Fruit fly (Drosophila melanogaster) whole organism, embryonic: ENCODE data around the gene Mbs.
A peak's percentile ranks its signal among the peaks of the same experiment; 100 is the strongest.

Experiments
- Adf1 ChIP-seq: fragments of 200-800 bp; sonication (Bioruptor generic); IDR thresholded peaks from 2 replicates; pipeline ENCODE4 v1.3.6; 2022; ENCODE audit warnings: missing biosample characterization, missing genetic modification characterization
- Aef1 ChIP-seq: fragments of 200-800 bp; sonication (Bioruptor generic); IDR thresholded peaks from 3 replicates; pipeline ENCODE4 v1.3.6; 2022; ENCODE audit warnings: missing biosample characterization, missing genetic modification characterization
- Awh ChIP-seq: fragments of 200-800 bp; sonication (Bioruptor generic); IDR thresholded peaks from 2 replicates; pipeline ENCODE4, ENCODE4 v1.3.6; 2022; ENCODE audit warnings: missing biosample characterization, missing genetic modification characterization
- Bgb ChIP-seq: fragments of 200-800 bp; sonication (Bioruptor generic); IDR thresholded peaks from 2 replicates; pipeline ENCODE4 v1.3.6; 2022; ENCODE audit warnings: missing biosample characterization, missing genetic modification characterization; ENCODE audit not compliant: partially characterized antibody
- CG12104 ChIP-seq: fragments of 200-800 bp; sonication (Bioruptor generic); optimal IDR thresholded peaks from 3 replicates; lab custom pipeline; 2016; ENCODE audit warnings: missing biosample characterization, missing genetic modification characterization
- CG15479 ChIP-seq: fragments of 200-800 bp; sonication (Bioruptor generic); optimal IDR thresholded peaks from 3 replicates; lab custom pipeline; 2019; ENCODE audit warnings: missing biosample characterization, mild to moderate bottlenecking, missing genetic modification characterization, moderate library complexity
- CG1647 ChIP-seq: fragments of 200-800 bp; sonication (Bioruptor generic); optimal IDR thresholded peaks from 3 replicates; lab custom pipeline; 2016; ENCODE audit warnings: missing biosample characterization, missing genetic modification characterization
- CG17385 ChIP-seq: fragments of 200-800 bp; sonication (Bioruptor generic); optimal IDR thresholded peaks from 3 replicates; lab custom pipeline; 2018; ENCODE audit warnings: missing biosample characterization, mild to moderate bottlenecking, missing genetic modification characterization
- CG17568 ChIP-seq: fragments of 200-800 bp; sonication (Bioruptor generic); optimal IDR thresholded peaks from 2 replicates; lab custom pipeline; 2018; ENCODE audit warnings: missing biosample characterization, mild to moderate bottlenecking, missing genetic modification characterization, moderate library complexity
- CG1832 ChIP-seq: fragments of 200-800 bp; sonication (Bioruptor generic); optimal IDR thresholded peaks from 2 replicates; lab custom pipeline; 2017; ENCODE audit warnings: missing biosample characterization, mild to moderate bottlenecking, missing genetic modification characterization, inconsistent platforms
- CG34376 ChIP-seq: fragments of 200-800 bp; sonication (Bioruptor generic); optimal IDR thresholded peaks from 2 replicates; lab custom pipeline; 2018; ENCODE audit warnings: missing biosample characterization, mild to moderate bottlenecking, missing genetic modification characterization
- CG4360 ChIP-seq: fragments of 200-800 bp; sonication (Bioruptor generic); IDR thresholded peaks from 2 replicates; pipeline ENCODE4 v1.3.6; 2022; ENCODE audit warnings: missing biosample characterization, missing genetic modification characterization
- CG4617 ChIP-seq: fragments of 200-800 bp; sonication (Bioruptor generic); optimal IDR thresholded peaks from 3 replicates; lab custom pipeline; 2016; ENCODE audit warnings: missing biosample characterization, missing genetic modification characterization, borderline replicate concordance
- CG7556 ChIP-seq: fragments of 200-800 bp; sonication (Bioruptor generic); optimal IDR thresholded peaks from 2 replicates; lab custom pipeline; 2017; ENCODE audit warnings: missing biosample characterization, mild to moderate bottlenecking, missing genetic modification characterization
- CG9727 ChIP-seq: fragments of 200-800 bp; sonication (Bioruptor generic); optimal IDR thresholded peaks from 3 replicates; lab custom pipeline; 2017; ENCODE audit warnings: missing biosample characterization, mild to moderate bottlenecking, missing genetic modification characterization
- CkIIα-i1 ChIP-seq: fragments of 200-800 bp; sonication (Bioruptor generic); IDR thresholded peaks from 2 replicates; pipeline ENCODE4 v1.3.6; 2022; ENCODE audit warnings: missing biosample characterization, missing genetic modification characterization
- CrebB ChIP-seq: fragments of 200-800 bp; sonication (Bioruptor generic); optimal IDR thresholded peaks from 3 replicates; lab custom pipeline; 2018; ENCODE audit warnings: missing biosample characterization, mild to moderate bottlenecking, missing genetic modification characterization
- Drgx ChIP-seq: fragments of 200-800 bp; sonication (Bioruptor generic); IDR thresholded peaks from 2 replicates; pipeline ENCODE4 v1.3.6; 2022; ENCODE audit warnings: missing biosample characterization, missing genetic modification characterization
- Eip74EF ChIP-seq, 2 experiments: fragments of 200-800 bp in 1 of 2; fragments of >200 bp in 1 of 2; sonication (Bioruptor generic) in 1 of 2; optimal IDR thresholded peaks; 2 replicates each; lab custom pipeline; 2017 to 2019; ENCODE audit warnings: missing biosample characterization in 2 of 2, missing genetic modification characterization in 2 of 2, mild to moderate bottlenecking in 1 of 2, moderate library complexity in 1 of 2
- Ets65A ChIP-seq: fragments of 200-800 bp; sonication (Bioruptor generic); peaks from one replicate; lab custom pipeline; 2016; ENCODE audit warnings: missing biosample characterization, missing genetic modification characterization
- Fer1 ChIP-seq: fragments of 200-800 bp; sonication (Bioruptor generic); optimal IDR thresholded peaks from 2 replicates; lab custom pipeline; 2017; ENCODE audit warnings: missing biosample characterization, mild to moderate bottlenecking, missing genetic modification characterization
- GATAe ChIP-seq: fragments of 200-800 bp; sonication (Bioruptor generic); conservative IDR thresholded peaks from 2 replicates; pipeline ENCODE4 v1.3.6; 2022; ENCODE audit warnings: missing biosample characterization, missing genetic modification characterization
- Med ChIP-seq: fragments of 200-800 bp; sonication (Bioruptor generic); peaks from one replicate; lab custom pipeline; 2016; ENCODE audit warnings: missing biosample characterization, missing genetic modification characterization, mild to moderate bottlenecking, inconsistent platforms, moderate library complexity
- Meics ChIP-seq: fragments of 200-800 bp; sonication (Bioruptor generic); optimal IDR thresholded peaks from 2 replicates; lab custom pipeline; 2017; ENCODE audit warnings: missing biosample characterization, mild to moderate bottlenecking, missing genetic modification characterization
- Nf-YC ChIP-seq: fragments of 200-800 bp; optimal IDR thresholded peaks from 3 replicates; lab custom pipeline; 2019; ENCODE audit warnings: missing biosample characterization, mild to moderate bottlenecking, missing genetic modification characterization, moderate library complexity
- Stat92E ChIP-seq, 3 experiments: fragments of >200 bp in 2 of 3; fragments of 200-800 bp in 1 of 3; sonication (Bioruptor generic) in 1 of 3; optimal IDR thresholded peaks; 2 replicates each; lab custom pipeline; 2017 to 2019; ENCODE audit warnings: missing biosample characterization in 3 of 3, missing genetic modification characterization in 3 of 3, mild to moderate bottlenecking in 1 of 3, moderate library complexity in 1 of 3
- Trl ChIP-seq, 3 experiments: fragments of >200 bp in 2 of 3; fragments of 200-800 bp in 1 of 3; sonication (Bioruptor generic) in 1 of 3; optimal IDR thresholded peaks; 2 replicates in 1 of 3; 3 replicates in 2 of 3; lab custom pipeline; 2016 to 2017; ENCODE audit warnings: missing biosample characterization in 1 of 3, missing genetic modification characterization in 1 of 3
- Vsx1 ChIP-seq: fragments of 200-800 bp; sonication (Bioruptor generic); optimal IDR thresholded peaks from 2 replicates; lab custom pipeline; 2017; ENCODE audit warnings: missing biosample characterization, mild to moderate bottlenecking, missing genetic modification characterization, missing genetic modification reagents
- bbx ChIP-seq: fragments of 200-800 bp; sonication (Bioruptor generic); IDR thresholded peaks from 2 replicates; pipeline ENCODE4 v1.3.6; 2022; ENCODE audit warnings: missing biosample characterization, missing genetic modification characterization; ENCODE audit not compliant: partially characterized antibody
- cad ChIP-seq: fragments of >200 bp; optimal IDR thresholded peaks from 2 replicates; lab custom pipeline; 2017; ENCODE audit warnings: missing biosample characterization, missing genetic modification characterization
- cg ChIP-seq: fragments of 200-800 bp; sonication (Bioruptor generic); optimal IDR thresholded peaks from 3 replicates; lab custom pipeline; 2019; ENCODE audit warnings: missing biosample characterization, mild to moderate bottlenecking, missing genetic modification characterization, moderate library complexity
- ci ChIP-seq: fragments of 200-800 bp; sonication (Bioruptor generic); IDR thresholded peaks from 3 replicates; pipeline ENCODE4 v1.3.6; 2022; ENCODE audit warnings: missing biosample characterization, missing genetic modification characterization
- corto ChIP-seq: fragments of 200-800 bp; sonication (Bioruptor generic); optimal IDR thresholded peaks from 2 replicates; lab custom pipeline; 2016; ENCODE audit warnings: missing biosample characterization, mild to moderate bottlenecking, missing genetic modification characterization, moderate library complexity
- ewg ChIP-seq: fragments of 200-800 bp; sonication (Bioruptor generic); optimal IDR thresholded peaks from 3 replicates; lab custom pipeline; 2017; ENCODE audit warnings: mild to moderate bottlenecking, missing biosample characterization, missing genetic modification reagents, missing genetic modification characterization
- h ChIP-seq: fragments of >200 bp; optimal IDR thresholded peaks from 2 replicates; lab custom pipeline; 2017
- kah ChIP-seq: fragments of 200-800 bp; sonication (Bioruptor generic); optimal IDR thresholded peaks from 2 replicates; lab custom pipeline; 2018; ENCODE audit warnings: missing biosample characterization, mild to moderate bottlenecking, missing genetic modification characterization
- knrl ChIP-seq: fragments of 200-800 bp; sonication (Bioruptor generic); IDR thresholded peaks from 3 replicates; pipeline ENCODE4 v1.3.6; 2022; ENCODE audit warnings: missing biosample characterization, missing genetic modification characterization; ENCODE audit not compliant: partially characterized antibody
- lab ChIP-seq: fragments of 200-800 bp; sonication (Bioruptor generic); optimal IDR thresholded peaks from 3 replicates; lab custom pipeline; 2017; ENCODE audit warnings: missing biosample characterization, missing genetic modification characterization, mild to moderate bottlenecking, moderate library complexity, missing genetic modification reagents
- lbe ChIP-seq: fragments of 200-800 bp; sonication (Bioruptor generic); optimal IDR thresholded peaks from 2 replicates; lab custom pipeline; 2016; ENCODE audit warnings: missing biosample characterization, mild to moderate bottlenecking, missing genetic modification characterization
- nau ChIP-seq: fragments of 200-800 bp; sonication (Bioruptor generic); optimal IDR thresholded peaks from 3 replicates; lab custom pipeline; 2017; ENCODE audit warnings: missing biosample characterization, mild to moderate bottlenecking, missing genetic modification characterization, missing genetic modification reagents
- nom ChIP-seq: fragments of 200-800 bp; sonication (Bioruptor generic); optimal IDR thresholded peaks from 2 replicates; lab custom pipeline; 2017; ENCODE audit warnings: missing biosample characterization, missing genetic modification characterization, mild to moderate bottlenecking, moderate library complexity, missing genetic modification reagents
- psq ChIP-seq: fragments of 200-800 bp; sonication (Bioruptor generic); optimal IDR thresholded peaks from 2 replicates; lab custom pipeline; 2017; ENCODE audit warnings: missing biosample characterization, missing genetic modification characterization
- scrt ChIP-seq: fragments of 200-800 bp; sonication (Bioruptor generic); optimal IDR thresholded peaks from 2 replicates; lab custom pipeline; 2018; ENCODE audit warnings: missing biosample characterization, mild to moderate bottlenecking, missing genetic modification characterization, moderate library complexity
- sd ChIP-seq: fragments of 200-800 bp; sonication (Bioruptor generic); optimal IDR thresholded peaks from 3 replicates; lab custom pipeline; 2018; ENCODE audit warnings: missing biosample characterization, mild to moderate bottlenecking, missing genetic modification characterization, moderate library complexity
- sens ChIP-seq: fragments of 200-800 bp; sonication (Bioruptor generic); peaks from one replicate; lab custom pipeline; 2016; ENCODE audit warnings: missing biosample characterization, missing genetic modification characterization
- sqz ChIP-seq: fragments of 200-800 bp; sonication (Bioruptor generic); optimal IDR thresholded peaks from 3 replicates; lab custom pipeline; 2018; ENCODE audit warnings: missing biosample characterization, mild to moderate bottlenecking, missing genetic modification characterization

The Mbs gene

dm6 chr3L:16052145-16053025, 626 bp downstream of the Mbs start (continued):
- TF ChIP-seq corto, result peak; percentile 26
- peak; percentile 89 for TF ChIP-seq CG4360 (GFP tag; lab: Robert Waterston, UW)
- TF ChIP-seq CG15479 (GFP tag; lab: Kevin White, UChicago), result peak; percentile 95
- TF ChIP-seq sd (tag; lab: Kevin White, UChicago), result peak; percentile 90
- peak; percentile 87 for TF ChIP-seq CG17385 (GFP tag; lab: Kevin White, UChicago)
- TF ChIP-seq h (lab: Kevin White, UChicago), result no peak
- TF ChIP-seq nom (GFP tag; lab: Kevin White, UChicago), result peak; percentile 36
- TF ChIP-seq CG7556 (GFP tag; lab: Kevin White, UChicago), result peak; percentile 11
- TF ChIP-seq Vsx1 (GFP tag; lab: Kevin White, UChicago), result peak; percentile 26
- peak; percentile 47; the same call in 2 of the 3 replicates for TF ChIP-seq ci (GFP tag; lab: Robert Waterston, UW)
- peak; percentile 2 for TF ChIP-seq scrt (GFP tag; lab: Kevin White, UChicago)
- TF ChIP-seq knrl (GFP tag; lab: Robert Waterston, UW), result peak; percentile 33; the same call in 2 of the 3 replicates
- peak; percentile 32; the same call in 2 of the 3 replicates for TF ChIP-seq Aef1
- peak; percentile 91 for TF ChIP-seq sqz (GFP tag; lab: Kevin White, UChicago)
- TF ChIP-seq Awh, result no peak
- TF ChIP-seq GATAe, result peak; percentile 17; the same call in 1 of the 2 replicates
- TF ChIP-seq Stat92E (GFP tag; optimal IDR thresholded peaks at IDR 0.05; lab: Kevin White, UChicago), result peak in 1 of 3 experiments; percentile 91
- peak; percentile 77 for TF ChIP-seq Med (GFP tag; lab: Kevin White, UChicago)
- no peak for TF ChIP-seq CkIIα-i1 (GFP tag; lab: Robert Waterston, UW)
- TF ChIP-seq sens (GFP tag; lab: Kevin White, UChicago), result peak; percentile 80
- TF ChIP-seq Nf-YC (tag; lab: Kevin White, UChicago), result peak; percentile 13
- TF ChIP-seq CG4617 (GFP tag; lab: Kevin White, UChicago), result peak; percentile 31
- peak; percentile 99 for TF ChIP-seq cg (GFP tag; lab: Kevin White, UChicago)
- TF ChIP-seq kah, result peak; percentile 39
- peak; percentile 12 for TF ChIP-seq CG34376 (GFP tag; lab: Kevin White, UChicago)
- peak; percentile 6 for TF ChIP-seq CG12104 (GFP tag; lab: Kevin White, UChicago)
- TF ChIP-seq psq (GFP tag; lab: Kevin White, UChicago), result peak; percentile 18
- TF ChIP-seq CG17568 (GFP tag; lab: Kevin White, UChicago), result peak; percentile 16
- TF ChIP-seq lbe (GFP tag; lab: Kevin White, UChicago), result peak; percentile 51
- no peak for TF ChIP-seq Ets65A (GFP tag; lab: Kevin White, UChicago)
- peak; percentile 88 to 99 for TF ChIP-seq Trl (optimal IDR thresholded peaks at IDR 0.05; lab: Kevin White, UChicago)
- TF ChIP-seq Trl (GFP tag; optimal IDR thresholded peaks at IDR 0.05; lab: Kevin White, UChicago), result peak; percentile 37
- TF ChIP-seq CG1832 (GFP tag; lab: Kevin White, UChicago), result peak; percentile 53
- TF ChIP-seq lab (GFP tag; lab: Kevin White, UChicago), result peak; percentile 49
- no peak for TF ChIP-seq cad (GFP tag; lab: Kevin White, UChicago)
- peak; percentile 1 for TF ChIP-seq Fer1 (GFP tag; lab: Kevin White, UChicago)
- TF ChIP-seq CG1647 (GFP tag; lab: Kevin White, UChicago), result no peak
- TF ChIP-seq CG9727 (GFP tag; lab: Kevin White, UChicago), result peak; percentile 7
- peak; percentile 17; the same call in 1 of the 2 replicates for TF ChIP-seq Bgb (GFP tag; lab: Robert Waterston, UW)
- TF ChIP-seq Drgx, result peak; percentile 22; the same call in 1 of the 2 replicates
- peak; percentile 8 to 89 for TF ChIP-seq Eip74EF (GFP tag; optimal IDR thresholded peaks at IDR 0.05; lab: Kevin White, UChicago)
- TF ChIP-seq Meics, result no peak
- TF ChIP-seq CrebB (tag; lab: Kevin White, UChicago), result peak; percentile 9
- TF ChIP-seq bbx, result 0 out of 2 replicates have a peak, but pooled peaks have one; percentile 10
- peak; percentile 41 for TF ChIP-seq nau (GFP tag; lab: Kevin White, UChicago)
- peak; percentile 31 for TF ChIP-seq ewg (GFP tag; lab: Kevin White, UChicago)
- TF ChIP-seq Adf1 (GFP tag; lab: Robert Waterston, UW), result peak; percentile 46; the same call in 1 of the 2 replicates
